Fruit fly (Drosophila melanogaster): ENCODE data around the gene CG42714.

Gene CG42714

DNA sequence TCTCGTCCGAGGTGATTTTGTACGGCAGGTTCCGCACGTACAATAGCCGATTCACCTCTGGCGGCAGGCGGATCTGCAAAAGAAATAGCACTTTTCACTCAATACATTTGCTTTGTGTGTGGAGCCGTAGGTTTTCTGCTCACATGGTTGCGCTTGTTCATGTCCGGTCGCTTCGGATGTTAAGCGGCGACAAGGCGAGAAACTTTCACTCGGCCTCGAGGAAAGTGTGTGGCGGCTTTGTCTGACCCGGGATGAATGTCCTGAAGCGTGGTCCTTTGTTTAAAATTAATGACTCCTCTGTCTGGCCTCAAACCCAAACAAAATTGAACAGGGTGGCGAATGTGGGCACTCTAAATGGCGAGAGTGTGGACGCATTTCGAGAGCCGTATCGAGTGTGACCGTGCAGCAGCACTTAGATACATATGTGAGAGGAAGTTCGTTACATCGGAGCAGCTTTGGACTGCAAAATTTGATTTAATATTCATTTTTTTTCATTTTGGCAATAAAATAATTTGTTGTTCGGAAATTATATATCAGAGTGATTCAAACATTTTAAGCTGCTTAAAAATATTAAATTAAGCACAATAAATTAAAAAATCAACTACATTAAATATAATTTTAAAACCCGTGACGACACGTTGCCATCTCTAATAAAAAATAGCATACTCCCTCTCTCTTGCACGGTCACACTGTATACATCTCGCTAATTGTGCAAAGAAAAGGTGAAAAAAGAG lies 40.9 kb downstream of the CG42714 start, which contains the start of the genes Sf3b6 and Tnpo (continued):
- TF ChIP-seq CG9797 (GFP tag; optimal IDR thresholded peaks at IDR 0.05) (peak; percentile 99), gce (GFP tag; IDR thresholded peaks at IDR 0.05) (peak; percentile 40; the same call in 1 of the 3 replicates), cg (GFP tag; optimal IDR thresholded peaks at IDR 0.05) (no peak), gcm (GFP tag; optimal IDR thresholded peaks at IDR 0.05) (no peak), CG11560 (tag; IDR thresholded peaks at IDR 0.05) (peak; percentile 77), H2.0 (GFP tag; IDR thresholded peaks at IDR 0.05) (peak; percentile 66; the same call in 1 of the 2 replicates), Spps (tag; optimal IDR thresholded peaks at IDR 0.05) (peak; percentile 48), CG31441 (GFP tag; IDR thresholded peaks at IDR 0.05) (no peak), CG6689 (GFP tag; IDR thresholded peaks at IDR 0.05) (peak; percentile 91), vvl (GFP tag; IDR thresholded peaks at IDR 0.05) (peak; percentile 88), abd-A (tag; optimal IDR thresholded peaks at IDR 0.05) (no peak), HmgD (GFP tag; optimal IDR thresholded peaks at IDR 0.05) (peak; percentile 9), CG12942 (GFP tag; optimal IDR thresholded peaks at IDR 0.05) (peak; percentile 83), Fer2 (tag; optimal IDR thresholded peaks at IDR 0.05) (peak; percentile 69), CG6272 (GFP tag; IDR thresholded peaks at IDR 0.05) (peak; percentile 88), CG12391 (tag; optimal IDR thresholded peaks at IDR 0.05) (peak; percentile 91), br (optimal IDR thresholded peaks at IDR 0.05) (no peak), CG11456 (GFP tag; IDR thresholded peaks at IDR 0.05) (peak; percentile 84), Gug (GFP tag; IDR thresholded peaks at IDR 0.05) (no peak; the same call in 1 of the 4 replicates), stc (GFP tag; IDR thresholded peaks at IDR 0.05) (peak; percentile 60; the same call in 1 of the 2 replicates), bab2 (GFP tag; optimal IDR thresholded peaks at IDR 0.05) (peak; percentile 79), Aef1 (GFP tag; IDR thresholded peaks at IDR 0.05) (peak; percentile 87), sob (GFP tag; IDR thresholded peaks at IDR 0.05) (peak; percentile 83), CG7786 (GFP tag; optimal IDR thresholded peaks at IDR 0.05) (peak; percentile 41), hbn (GFP tag; IDR thresholded peaks at IDR 0.05; ENCODE audit: partially characterized antibody) (peak; percentile 67), repo (GFP tag; optimal IDR thresholded peaks at IDR 0.05) (no peak), nom (GFP tag; optimal IDR thresholded peaks at IDR 0.05) (no peak), HLH54F (GFP tag; optimal IDR thresholded peaks at IDR 0.05) (peak; percentile 77), E2f1 (GFP tag; IDR thresholded peaks at IDR 0.05) (peak; percentile 79), CG13123 (GFP tag; optimal IDR thresholded peaks at IDR 0.05) (peak; percentile 63), chinmo (GFP tag; IDR thresholded peaks at IDR 0.05; ENCODE audit: partially characterized antibody) (no peak), ERR (GFP tag; optimal IDR thresholded peaks at IDR 0.05) (no peak), rib (GFP tag; IDR thresholded peaks at IDR 0.05) (no peak), sisA (GFP tag; IDR thresholded peaks at IDR 0.05) (peak; percentile 84), aop (GFP tag; IDR thresholded peaks at IDR 0.05) (no peak), CG9609 (GFP tag; optimal IDR thresholded peaks at IDR 0.05) (peak; percentile 81), CG1603 (tag; optimal IDR thresholded peaks at IDR 0.05) (no peak), YL-1 (GFP tag; optimal IDR thresholded peaks at IDR 0.05) (peak; percentile 86), Hr3 (GFP tag; optimal IDR thresholded peaks at IDR 0.05) (peak; percentile 87), CG8359 (GFP tag; optimal IDR thresholded peaks at IDR 0.05; ENCODE audit: borderline replicate concordance) (no peak), cad (GFP tag; optimal IDR thresholded peaks at IDR 0.05) (no peak), CG17912 (GFP tag; optimal IDR thresholded peaks at IDR 0.05) (no peak), CG14050 (GFP tag; IDR thresholded peaks at IDR 0.05) (peak; percentile 62; the same call in 2 of the 3 replicates), gem (tag; optimal IDR thresholded peaks at IDR 0.05) (peak; percentile 92), shn (GFP tag; optimal IDR thresholded peaks at IDR 0.05) (peak; percentile 62), Ets65A (GFP tag) (peak; percentile 96), CG12104 (GFP tag; optimal IDR thresholded peaks at IDR 0.05) (peak; percentile 84), hth (optimal IDR thresholded peaks at IDR 0.05) (no peak), Eip74EF (GFP tag; optimal IDR thresholded peaks at IDR 0.05) (no peak), CG8924 (tag; optimal IDR thresholded peaks at IDR 0.05) (peak; percentile 85), Oaz (GFP tag; IDR thresholded peaks at IDR 0.05) (peak; percentile 63; the same call in 1 of the 2 replicates)
